Worm (Caenorhabditis elegans) whole organism, mixed stage, embryonic: ENCODE data around the gene C44B7.5.

Experiments used
- elt-1 ChIP-seq: sonication (generic microtip); optimal IDR thresholded peaks from 2 replicates; lab custom pipeline; 2017; ENCODE audit warnings: missing genetic modification characterization, mild to moderate bottlenecking, missing compliant biosample characterization, antibody characterized with exemption, moderate library complexity, borderline replicate concordance; ENCODE audit not compliant: insufficient read depth
- lsy-2 ChIP-seq: fragments of 150-350 bp; optimal IDR thresholded peaks from 2 replicates; lab custom pipeline; 2014; ENCODE audit warnings: missing biosample characterization, missing genetic modification characterization
- nhr-12 ChIP-seq: fragments of 150-350 bp; optimal IDR thresholded peaks from 2 replicates; lab custom pipeline; 2014; ENCODE audit warnings: missing biosample characterization, missing genetic modification characterization
- nhr-2 ChIP-seq: fragments of 150-350 bp; optimal IDR thresholded peaks from 2 replicates; lab custom pipeline; 2014; ENCODE audit warnings: missing biosample characterization, missing genetic modification characterization
- nhr-237 ChIP-seq: fragments of 150-350 bp; optimal IDR thresholded peaks from 2 replicates; lab custom pipeline; 2014; ENCODE audit warnings: missing biosample characterization, missing genetic modification characterization
- nhr-76 ChIP-seq: sonication (generic microtip); optimal IDR thresholded peaks from 2 replicates; lab custom pipeline; 2017; ENCODE audit warnings: missing biosample characterization, missing genetic modification characterization
- snpc-4 ChIP-seq: fragments of 150-350 bp; optimal IDR thresholded peaks from 2 replicates; lab custom pipeline; 2014; ENCODE audit warnings: missing biosample characterization, missing genetic modification characterization
- unc-39 ChIP-seq: fragments of 150-350 bp; optimal IDR thresholded peaks from 2 replicates; lab custom pipeline; 2014; ENCODE audit warnings: missing biosample characterization, missing genetic modification characterization

ce11 chrII:6840663-6841062, 31.7 kb downstream of the C44B7.5 start:
- TF ChIP-seq elt-1 (tag; lab: Kevin White, UChicago) (no peak), snpc-4 (no peak), nhr-12 (tag; lab: Kevin White, UChicago) (no peak), nhr-76 (tag; lab: Kevin White, UChicago) (no peak), lsy-2 (tag; lab: Kevin White, UChicago) (no peak), nhr-2 (tag; lab: Kevin White, UChicago) (no peak), nhr-237 (tag; lab: Kevin White, UChicago) (no peak), unc-39 (no peak)
